Fruit fly (Drosophila melanogaster): ENCODE measurements around the gene CG8475.

DNA sequence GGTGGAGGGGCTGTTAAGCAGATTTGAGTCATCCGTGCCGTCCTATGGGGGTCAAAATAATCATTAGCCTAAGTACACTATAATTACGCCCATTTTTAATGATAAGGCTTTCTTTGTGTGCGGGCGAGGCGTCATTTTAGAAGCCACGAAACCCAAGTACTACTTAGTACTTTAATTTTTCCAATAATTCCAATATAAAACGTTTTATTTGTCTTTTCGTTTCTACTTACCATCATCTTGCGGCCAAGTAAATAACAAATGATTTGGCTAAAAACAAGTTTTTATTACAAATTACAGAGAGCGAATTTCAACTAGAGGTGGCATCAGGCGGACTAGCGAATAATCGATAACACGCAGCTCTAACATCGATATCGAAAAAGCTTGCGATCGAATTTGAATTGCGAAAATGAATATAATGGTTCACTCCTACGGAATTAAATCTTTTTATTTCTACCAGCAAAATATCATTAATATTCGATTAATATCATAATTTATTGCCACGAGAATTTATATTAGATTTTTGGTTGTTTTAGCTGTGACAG lies 23.7 kb upstream of the CG8475 start, which contains the start of gene Snx6:
- no peak for TF ChIP-seq psq (optimal IDR thresholded peaks at IDR 0.05)
- no peak for TF ChIP-seq usp (GFP tag; optimal IDR thresholded peaks at IDR 0.05)
- TF ChIP-seq EcR (GFP tag; optimal IDR thresholded peaks at IDR 0.05) = no peak

Data from whole organism.